Fruit fly (Drosophila melanogaster) whole organism, pupa: ENCODE data around the gene CG10713.

Source experiments
- CG13204 ChIP-seq: fragments of 200-800 bp; sonication (Bioruptor generic); optimal IDR thresholded peaks from 2 replicates; lab custom pipeline; 2018; ENCODE audit warnings: missing biosample characterization, mild to moderate bottlenecking, missing genetic modification characterization, moderate library complexity
- CG14655 ChIP-seq: fragments of 200-800 bp; sonication (Bioruptor generic); optimal IDR thresholded peaks from 3 replicates; lab custom pipeline; 2017; ENCODE audit warnings: mild to moderate bottlenecking, missing biosample characterization, missing genetic modification reagents, missing genetic modification characterization
- CG17806 ChIP-seq: fragments of 200-800 bp; sonication (Bioruptor generic); optimal IDR thresholded peaks from 2 replicates; lab custom pipeline; 2018; ENCODE audit warnings: missing biosample characterization, mild to moderate bottlenecking, missing genetic modification characterization, moderate library complexity
- CG32121 ChIP-seq: fragments of 200-800 bp; sonication (Bioruptor generic); IDR thresholded peaks from 2 replicates; pipeline ENCODE4 v1.3.6; 2022; ENCODE audit warnings: missing biosample characterization, missing genetic modification characterization
- CG4496 ChIP-seq: fragments of 200-800 bp; sonication (Bioruptor generic); IDR thresholded peaks from 3 replicates; pipeline ENCODE4 v1.3.6; 2022; ENCODE audit warnings: missing biosample characterization, missing genetic modification characterization
- CG9948 ChIP-seq: fragments of 200-800 bp; sonication (Bioruptor generic); optimal IDR thresholded peaks from 2 replicates; lab custom pipeline; 2018; ENCODE audit warnings: missing biosample characterization, mild to moderate bottlenecking, missing genetic modification characterization, moderate library complexity
- D1 ChIP-seq: fragments of 200-800 bp; sonication (Bioruptor generic); optimal IDR thresholded peaks from 2 replicates; lab custom pipeline; 2018; ENCODE audit warnings: missing biosample characterization, mild to moderate bottlenecking, missing genetic modification characterization, moderate library complexity
- Ets98B ChIP-seq: fragments of 200-800 bp; sonication (Bioruptor generic); IDR thresholded peaks from 2 replicates; pipeline ENCODE4 v1.3.6; 2022; ENCODE audit warnings: missing biosample characterization, missing genetic modification characterization
- fd96Ca ChIP-seq: fragments of 200-800 bp; sonication (Bioruptor generic); IDR thresholded peaks from 3 replicates; pipeline ENCODE4 v1.3.6; 2022; ENCODE audit warnings: missing biosample characterization, missing genetic modification characterization
- gl ChIP-seq: fragments of 200-800 bp; sonication (Bioruptor generic); optimal IDR thresholded peaks from 2 replicates; lab custom pipeline; 2018; ENCODE audit warnings: missing biosample characterization, mild to moderate bottlenecking, missing genetic modification characterization
- rn ChIP-seq: fragments of 200-800 bp; sonication (Bioruptor generic); IDR thresholded peaks from 2 replicates; pipeline ENCODE4 v1.3.6; 2022; ENCODE audit warnings: missing biosample characterization, missing genetic modification characterization

- TF ChIP-seq D1 (tag; lab: Kevin White, UChicago) (no peak), CG13204 (GFP tag; lab: Kevin White, UChicago) (no peak), CG4496 (no peak), gl (tag; lab: Kevin White, UChicago) (no peak), CG14655 (GFP tag; lab: Kevin White, UChicago) (no peak), Ets98B (GFP tag; lab: Robert Waterston, UW) (no peak), CG32121 (GFP tag; lab: Robert Waterston, UW) (no peak), CG9948 (tag; lab: Kevin White, UChicago) (no peak), fd96Ca (GFP tag; lab: Robert Waterston, UW) (no peak), rn (GFP tag; lab: Robert Waterston, UW) (no peak), CG17806 (tag; lab: Kevin White, UChicago) (no peak)
These were observed 52.8 kb downstream of the CG10713 start, which contains the start of gene ImpL1 for dm6 chr3L:13382061-13382815.
